Fruit fly (Drosophila melanogaster) Kc167 (cell line): Measurements from ENCODE around the gene CG6403.

Experiments used
- Myc ChIP-seq: fragments of >200 bp; optimal IDR thresholded peaks from 2 replicates; lab custom pipeline; 2017; ENCODE audit warnings: missing external identifiers
- Sin3A ChIP-seq: fragments of >200 bp; optimal IDR thresholded peaks from 2 replicates; lab custom pipeline; 2018; ENCODE audit warnings: missing external identifiers
- h ChIP-seq: fragments of >200 bp; optimal IDR thresholded peaks from 3 replicates; lab custom pipeline; 2018; ENCODE audit warnings: missing external identifiers
- insv ChIP-seq: fragments of >200 bp; optimal IDR thresholded peaks from 3 replicates; lab custom pipeline; 2018; ENCODE audit warnings: missing external identifiers
- psq ChIP-seq: fragments of >200 bp; optimal IDR thresholded peaks from 2 replicates; lab custom pipeline; 2017; ENCODE audit warnings: missing external identifiers
- ttk ChIP-seq: sonication (Bioruptor generic); optimal IDR thresholded peaks from 2 replicates; lab custom pipeline; 2017; ENCODE audit warnings: missing external identifiers

CG6403 gene

DNA sequence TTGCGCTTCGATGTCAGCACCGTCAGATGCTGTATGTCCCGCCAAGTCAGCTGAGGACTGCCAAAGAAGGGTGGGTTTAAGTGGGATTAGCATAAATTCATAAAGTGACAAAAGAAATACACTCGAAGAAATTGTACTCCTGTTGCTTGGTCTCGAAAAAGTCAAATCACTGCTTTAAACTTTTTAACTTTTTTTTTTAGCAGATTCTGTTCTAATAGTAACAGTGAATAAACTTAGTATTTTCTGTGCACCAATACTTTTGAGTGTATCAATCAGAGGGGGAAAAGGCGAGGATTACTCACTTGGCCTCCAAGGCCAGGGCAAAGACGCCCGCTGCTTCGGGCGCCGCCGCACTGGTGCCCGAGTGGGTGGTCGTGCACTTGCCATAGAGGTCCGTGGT lies 36.0 kb downstream of the CG6403 start:
- TF ChIP-seq Myc (no peak), h (no peak), insv (lab: Kevin White, UChicago) (no peak), ttk (lab: Kevin White, UChicago) (no peak), Sin3A (lab: Kevin White, UChicago) (no peak), psq (lab: Kevin White, UChicago) (no peak)

dm6 chr3R:26693490-26693889 lies 42.6 kb downstream of the CG6403 start, which contains the start of gene TwdlQ:
Gene TwdlQ (minus strand): TSS chr3R:26693590.
- no peak for TF ChIP-seq ttk (lab: Kevin White, UChicago)
- no peak for TF ChIP-seq Myc
- no peak for TF ChIP-seq h
- no peak for TF ChIP-seq insv (lab: Kevin White, UChicago)
- TF ChIP-seq psq (lab: Kevin White, UChicago), result no peak
- TF ChIP-seq Sin3A (lab: Kevin White, UChicago), result no peak

dm6 chr3R:26690197-26690596 lies 45.9 kb downstream of the CG6403 start:
- no peak for TF ChIP-seq h
- TF ChIP-seq insv (lab: Kevin White, UChicago), result no peak
- no peak for TF ChIP-seq Sin3A (lab: Kevin White, UChicago)
- no peak for TF ChIP-seq ttk (lab: Kevin White, UChicago)
- TF ChIP-seq psq (lab: Kevin White, UChicago), result no peak
- TF ChIP-seq Myc, result no peak
